Fruit fly (Drosophila melanogaster) whole organism, prepupa: Measurements from ENCODE around the gene CG13024.

Experiments used
- CG16779 ChIP-seq: fragments of 200-800 bp; sonication (Bioruptor generic); optimal IDR thresholded peaks from 3 replicates; lab custom pipeline; 2017; ENCODE audit warnings: missing biosample characterization, mild to moderate bottlenecking, missing genetic modification characterization
- Eip78C ChIP-seq: fragments of 200-800 bp; sonication (Bioruptor generic); peaks from one replicate; lab custom pipeline; 2016; ENCODE audit warnings: missing biosample characterization, missing genetic modification characterization
- Eip93F ChIP-seq: fragments of 200-800 bp; sonication (Bioruptor generic); optimal IDR thresholded peaks from 2 replicates; lab custom pipeline; 2016; ENCODE audit warnings: missing biosample characterization, mild to moderate bottlenecking, missing genetic modification characterization
- Ets96B ChIP-seq: fragments of 200-800 bp; optimal IDR thresholded peaks from 2 replicates; lab custom pipeline; 2019; ENCODE audit warnings: missing biosample characterization, mild to moderate bottlenecking, missing genetic modification characterization, moderate library complexity
- eg ChIP-seq: fragments of 200-800 bp; sonication (Bioruptor generic); IDR thresholded peaks from 3 replicates; pipeline ENCODE4 v1.3.6; 2022; ENCODE audit warnings: missing biosample characterization, missing genetic modification characterization
- ss ChIP-seq, 2 experiments: fragments of 200-800 bp; sonication (Bioruptor generic); optimal IDR thresholded peaks; 2 replicates in 1 of 2; 3 replicates in 1 of 2; lab custom pipeline; 2017 to 2018; ENCODE audit warnings: mild to moderate bottlenecking in 2 of 2, missing biosample characterization in 2 of 2, missing genetic modification characterization in 2 of 2, moderate library complexity in 1 of 2

DNA sequence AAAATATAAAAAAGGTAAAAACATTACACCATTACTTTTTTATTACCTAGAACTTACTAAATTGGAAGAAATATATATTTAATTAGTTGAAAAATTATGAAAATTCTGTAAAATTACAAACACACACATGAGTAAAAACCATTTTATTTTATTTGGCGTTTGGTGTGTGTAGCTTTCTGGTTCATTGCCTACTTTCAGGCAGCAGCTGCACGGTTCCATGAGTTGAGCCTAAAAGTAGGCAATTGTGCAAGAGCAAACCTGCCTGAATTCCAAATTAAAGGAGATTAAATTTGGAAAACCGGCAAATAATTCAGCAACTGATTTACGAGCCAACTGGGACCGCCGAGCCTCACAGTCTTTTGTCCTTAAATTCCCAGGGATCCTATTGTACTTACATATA is 46.6 kb upstream of the CG13024 start:
- no peak for TF ChIP-seq ss (GFP tag; optimal IDR thresholded peaks at IDR 0.05; lab: Kevin White, UChicago)
- TF ChIP-seq Eip78C (GFP tag; lab: Kevin White, UChicago), result no peak
- no peak for TF ChIP-seq Eip93F (GFP tag; lab: Kevin White, UChicago)
- TF ChIP-seq eg (GFP tag; lab: Robert Waterston, UW), result no peak
- no peak for TF ChIP-seq CG16779 (tag; lab: Kevin White, UChicago)
- TF ChIP-seq Ets96B (tag; lab: Kevin White, UChicago), result no peak
